Worm (Caenorhabditis elegans): ENCODE measurements around the gene T25F10.3.

T25F10.3 gene

DNA sequence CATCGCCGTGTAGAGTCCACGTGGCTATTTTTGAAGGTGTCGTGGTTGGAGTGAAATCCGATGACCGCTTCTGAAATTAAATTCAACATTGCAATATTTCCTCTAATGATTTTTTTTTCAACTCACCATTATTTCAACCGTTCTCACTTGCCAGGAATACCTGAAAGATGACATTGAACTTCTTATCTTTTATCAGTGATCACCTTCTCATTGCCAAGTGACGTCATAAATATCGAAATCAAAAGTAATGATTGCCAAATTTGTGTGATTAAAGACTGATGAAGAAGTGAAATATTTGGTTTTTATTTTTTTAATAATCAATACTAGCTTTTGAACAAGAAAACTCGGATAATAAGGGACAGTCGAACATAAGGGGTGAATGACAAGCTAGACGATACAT is 38.1 kb upstream of the T25F10.3 start, which contains the start of gene W02F12.4 (continued):
- 0 out of 2 replicates have a peak, but pooled peaks have one; percentile 53 for TF ChIP-seq lin-1 (GFP tag; IDR thresholded peaks at IDR 0.05)
- TF ChIP-seq daf-8 (GFP tag; IDR thresholded peaks at IDR 0.05), result no peak
- TF ChIP-seq Y75B8A.6 (GFP tag; IDR thresholded peaks at IDR 0.05), result no peak
- TF ChIP-seq unc-39 (tag; optimal IDR thresholded peaks at IDR 0.05), result no peak
- no peak for TF ChIP-seq mdl-1 (tag; optimal IDR thresholded peaks at IDR 0.05)
- no peak for TF ChIP-seq zfp-3 (GFP tag; conservative IDR thresholded peaks at IDR 0.05)
- no peak for TF ChIP-seq ZK337.2 (GFP tag; IDR thresholded peaks at IDR 0.05)
- peak; percentile 30 for TF ChIP-seq nhr-102 (tag; optimal IDR thresholded peaks at IDR 0.05)
- TF ChIP-seq dmd-6 (GFP tag; IDR thresholded peaks at IDR 0.05), result peak; percentile 76
- no peak for TF ChIP-seq gei-8 (GFP tag; optimal IDR thresholded peaks at IDR 0.05)
- TF ChIP-seq jun-1 (tag; optimal IDR thresholded peaks at IDR 0.05), result no peak
- TF ChIP-seq fkh-10 (GFP tag; optimal IDR thresholded peaks at IDR 0.05), result no peak
- no peak for TF ChIP-seq zag-1 (tag; optimal IDR thresholded peaks at IDR 0.05)
- no peak for TF ChIP-seq Y48G9A.11 (GFP tag; IDR thresholded peaks at IDR 0.05)
- 0 out of 2 replicates have a peak, but pooled peaks have one; percentile 33 for TF ChIP-seq tra-1 (GFP tag; IDR thresholded peaks at IDR 0.05)
- no peak for TF ChIP-seq sdz-12 (GFP tag; optimal IDR thresholded peaks at IDR 0.05)
- no peak for TF ChIP-seq dmd-8 (GFP tag; IDR thresholded peaks at IDR 0.05)
- no peak for TF ChIP-seq egl-43 (GFP tag; IDR thresholded peaks at IDR 0.05)
- no peak for TF ChIP-seq dpl-1 (GFP tag; optimal IDR thresholded peaks at IDR 0.05)
- no peak for TF ChIP-seq set-16 (GFP tag; IDR thresholded peaks at IDR 0.05)
- no peak for TF ChIP-seq F26F4.8 (GFP tag; conservative IDR thresholded peaks at IDR 0.05)
- no peak for TF ChIP-seq nhr-10 (tag; optimal IDR thresholded peaks at IDR 0.05)
- TF ChIP-seq snpc-1.2 (GFP tag; IDR thresholded peaks at IDR 0.05), result no peak
- TF ChIP-seq ceh-28 (tag; optimal IDR thresholded peaks at IDR 0.05), result no peak
- no peak for TF ChIP-seq dmd-9 (GFP tag; IDR thresholded peaks at IDR 0.05)
- TF ChIP-seq arid-1 (GFP tag; conservative IDR thresholded peaks at IDR 0.05), result no peak
- TF ChIP-seq spr-1 (tag; optimal IDR thresholded peaks at IDR 0.05), result no peak
- TF ChIP-seq R02D3.7 (tag; optimal IDR thresholded peaks at IDR 0.05), result no peak
- no peak for TF ChIP-seq zip-2 (tag; optimal IDR thresholded peaks at IDR 0.05)
- TF ChIP-seq daf-12 (tag; optimal IDR thresholded peaks at IDR 0.05), result no peak
- no peak for TF ChIP-seq ceh-20 (GFP tag; IDR thresholded peaks at IDR 0.05)
- no peak for TF ChIP-seq unc-62 (GFP tag; optimal IDR thresholded peaks at IDR 0.05 in 1 of 2)
- no peak for TF ChIP-seq unc-62 (tag; optimal IDR thresholded peaks at IDR 0.05)
- TF ChIP-seq ZK546.5 (tag; optimal IDR thresholded peaks at IDR 0.05), result no peak
- no peak for TF ChIP-seq lin-13 (GFP tag; optimal IDR thresholded peaks at IDR 0.05)
- no peak for TF ChIP-seq lin-15B (tag; optimal IDR thresholded peaks at IDR 0.05)
- no peak for TF ChIP-seq rbr-2 (tag; optimal IDR thresholded peaks at IDR 0.05)
- TF ChIP-seq daf-19 (GFP tag; conservative IDR thresholded peaks at IDR 0.05), result no peak
- TF ChIP-seq madf-5 (GFP tag; IDR thresholded peaks at IDR 0.05), result no peak
- TF ChIP-seq hlh-30 (tag; optimal IDR thresholded peaks at IDR 0.05; ENCODE audit: insufficient read depth), result peak; percentile 44
- TF ChIP-seq ztf-7 (tag; optimal IDR thresholded peaks at IDR 0.05), result no peak
- TF ChIP-seq nhr-48 (tag; optimal IDR thresholded peaks at IDR 0.05), result peak; percentile 6
- no peak for TF ChIP-seq D1046.2 (GFP tag; IDR thresholded peaks at IDR 0.05)
- no peak for TF ChIP-seq saeg-2 (GFP tag; IDR thresholded peaks at IDR 0.05)
- TF ChIP-seq nhr-237 (tag; optimal IDR thresholded peaks at IDR 0.05), result no peak
- no peak for TF ChIP-seq madf-9 (GFP tag; conservative IDR thresholded peaks at IDR 0.05)
- TF ChIP-seq ces-1 (GFP tag; optimal IDR thresholded peaks at IDR 0.05), result no peak
- TF ChIP-seq F37D6.2 (tag; optimal IDR thresholded peaks at IDR 0.05), result no peak
- no peak for TF ChIP-seq hmg-1.1 (GFP tag; IDR thresholded peaks at IDR 0.05)
- no peak for TF ChIP-seq zip-11 (GFP tag; IDR thresholded peaks at IDR 0.05)
- TF ChIP-seq nhr-77 (tag; optimal IDR thresholded peaks at IDR 0.05), result peak; percentile 62
- peak; percentile 66 for TF ChIP-seq hlh-11 (tag; optimal IDR thresholded peaks at IDR 0.05)
- TF ChIP-seq nhr-28 (tag; optimal IDR thresholded peaks at IDR 0.05), result peak; percentile 66

All from whole organism, L4 larva.